Fruit fly (Drosophila melanogaster): ENCODE measurements around the gene CG11768.

dm6 chr3R:8746354-8746753 is 21.6 kb downstream of the CG11768 start:
- TF ChIP-seq GATAd (GFP tag; optimal IDR thresholded peaks at IDR 0.05), result no peak
- no peak for TF ChIP-seq pan (optimal IDR thresholded peaks at IDR 0.05)
- TF ChIP-seq Dfd (GFP tag; optimal IDR thresholded peaks at IDR 0.05), result no peak
- TF ChIP-seq Vsx2 (GFP tag; optimal IDR thresholded peaks at IDR 0.05; ENCODE audit: partially characterized antibody), result no peak
- TF ChIP-seq usp (GFP tag; optimal IDR thresholded peaks at IDR 0.05), result no peak
- peak in 1 of 2 experiments; percentile 82 for TF ChIP-seq foxo (GFP tag; optimal IDR thresholded peaks at IDR 0.05)
- TF ChIP-seq Abd-B (GFP tag; optimal IDR thresholded peaks at IDR 0.05), result no peak
- peak; percentile 80 for TF ChIP-seq rgr (GFP tag; optimal IDR thresholded peaks at IDR 0.05)
- TF ChIP-seq psq (GFP tag; optimal IDR thresholded peaks at IDR 0.05), result peak; percentile 72

Measured in whole organism, wandering third instar larva.